Worm (Caenorhabditis elegans) whole organism, L1 larva: ENCODE results near the gene B0416.4.

Experiments
- fos-1 ChIP-seq: fragments of 150-350 bp; optimal IDR thresholded peaks from 2 replicates; lab custom pipeline; 2014; ENCODE audit warnings: missing biosample characterization, missing genetic modification characterization
- lir-3 ChIP-seq: sonication (generic microtip); optimal IDR thresholded peaks from 2 replicates; lab custom pipeline; 2016; ENCODE audit warnings: mild to moderate bottlenecking, missing genetic modification characterization, moderate library complexity, missing compliant biosample characterization; ENCODE audit not compliant: poor library complexity
- lsy-2 ChIP-seq, 2 experiments: fragments of 150-350 bp; optimal IDR thresholded peaks; 2 replicates each; lab custom pipeline; 2014; ENCODE audit warnings: missing biosample characterization in 2 of 2, missing genetic modification characterization in 2 of 2
- nhr-90 ChIP-seq: sonication (generic microtip); optimal IDR thresholded peaks from 2 replicates; lab custom pipeline; 2016; ENCODE audit warnings: mild to moderate bottlenecking, missing genetic modification characterization, missing compliant biosample characterization; ENCODE audit not compliant: poor library complexity
- pag-3 ChIP-seq: sonication (generic microtip); optimal IDR thresholded peaks from 2 replicates; lab custom pipeline; 2017; ENCODE audit warnings: missing genetic modification characterization, mild to moderate bottlenecking, missing compliant biosample characterization, antibody characterized with exemption, borderline replicate concordance; ENCODE audit not compliant: insufficient read depth
- snpc-4 ChIP-seq: fragments of 150-350 bp; optimal IDR thresholded peaks from 2 replicates; lab custom pipeline; 2014; ENCODE audit warnings: missing biosample characterization, missing genetic modification characterization

DNA sequence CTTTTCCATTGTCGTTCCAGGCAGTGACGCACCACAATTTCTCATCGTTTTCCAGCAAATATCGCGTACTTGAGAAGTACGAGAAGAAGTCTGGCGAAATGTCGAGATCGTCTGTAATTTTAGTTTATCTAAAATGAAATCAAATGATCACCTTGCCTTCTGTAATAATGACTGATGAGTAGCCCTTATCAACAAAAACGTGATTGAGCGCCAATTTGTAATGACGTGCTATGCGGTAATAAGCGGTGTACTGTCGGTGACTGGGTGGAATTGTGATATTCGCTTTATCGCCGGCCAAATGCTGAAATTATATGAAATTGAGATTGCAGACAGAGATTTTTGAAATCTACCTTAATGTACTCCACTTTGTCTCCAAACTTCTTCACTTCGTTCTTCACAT is 16.7 kb downstream of the B0416.4 start:
- TF ChIP-seq fos-1 (tag; lab: Kevin White, UChicago) = no peak
- TF ChIP-seq lsy-2 (tag; optimal IDR thresholded peaks at IDR 0.05; lab: Kevin White, UChicago) = no peak
- TF ChIP-seq pag-3 (tag; lab: Kevin White, UChicago) = no peak
- no peak for TF ChIP-seq snpc-4
- TF ChIP-seq nhr-90 (tag; lab: Kevin White, UChicago) = no peak
- no peak for TF ChIP-seq lir-3
